Fruit fly (Drosophila melanogaster) Kc167 (cell line): ENCODE results near the gene Cln3.

Source experiments
- Myc ChIP-seq: fragments of >200 bp; optimal IDR thresholded peaks from 2 replicates; lab custom pipeline; 2017; ENCODE audit warnings: missing external identifiers
- h ChIP-seq: fragments of >200 bp; optimal IDR thresholded peaks from 3 replicates; lab custom pipeline; 2018; ENCODE audit warnings: missing external identifiers
- insv ChIP-seq: fragments of >200 bp; optimal IDR thresholded peaks from 3 replicates; lab custom pipeline; 2018; ENCODE audit warnings: missing external identifiers

dm6 chr3L:17846169-17846981, 32.5 kb upstream of the Cln3 start, which contains the start of the genes MED19 and CG7430:
- no peak for TF ChIP-seq Myc (lab: Kevin White, UChicago)
- TF ChIP-seq insv (lab: Kevin White, UChicago): no peak
- no peak for TF ChIP-seq h (lab: Kevin White, UChicago)
